Worm (Caenorhabditis elegans) whole organism, L2 larva: ENCODE results near the gene gldi-10.

Experiments used
- C34F6.9 ChIP-seq: fragments of 150-350 bp; optimal IDR thresholded peaks from 2 replicates; lab custom pipeline; 2014; ENCODE audit warnings: missing biosample characterization, missing genetic modification characterization
- R02D3.7 ChIP-seq: fragments of 150-350 bp; optimal IDR thresholded peaks from 2 replicates; lab custom pipeline; 2014; ENCODE audit warnings: missing biosample characterization, missing genetic modification characterization
- Y55F3AM.14 ChIP-seq: fragments of 200-800 bp; sonication (Bioruptor generic); optimal IDR thresholded peaks from 2 replicates; lab custom pipeline; 2018; ENCODE audit warnings: mild to moderate bottlenecking, missing genetic modification characterization, missing compliant biosample characterization
- ZK546.5 ChIP-seq: sonication (generic microtip); optimal IDR thresholded peaks from 2 replicates; lab custom pipeline; 2017; ENCODE audit warnings: missing biosample characterization, missing genetic modification characterization
- ama-1 ChIP-seq: fragments of 150-350 bp; optimal IDR thresholded peaks from 2 replicates; lab custom pipeline; 2018; ENCODE audit warnings: inconsistent platforms
- blmp-1 ChIP-seq: sonication (generic microtip); optimal IDR thresholded peaks from 2 replicates; lab custom pipeline; 2017; ENCODE audit warnings: missing genetic modification characterization, mild to moderate bottlenecking, missing compliant biosample characterization, antibody characterized with exemption, moderate library complexity; ENCODE audit not compliant: insufficient read depth
- ceh-16 ChIP-seq: fragments of 150-350 bp; optimal IDR thresholded peaks from 2 replicates; lab custom pipeline; 2014; ENCODE audit warnings: missing biosample characterization, missing genetic modification characterization
- crh-2 ChIP-seq: sonication (generic microtip); optimal IDR thresholded peaks from 2 replicates; lab custom pipeline; 2017; ENCODE audit warnings: missing biosample characterization, missing genetic modification characterization
- dmd-4 ChIP-seq: sonication (generic microtip); optimal IDR thresholded peaks from 2 replicates; lab custom pipeline; 2017; ENCODE audit warnings: missing biosample characterization, missing genetic modification characterization
- egl-27 ChIP-seq: sonication (generic microtip); optimal IDR thresholded peaks from 3 replicates; lab custom pipeline; 2017; ENCODE audit warnings: missing biosample characterization, missing genetic modification reagents, missing genetic modification characterization
- elt-1 ChIP-seq: fragments of 150-350 bp; optimal IDR thresholded peaks from 2 replicates; lab custom pipeline; 2014; ENCODE audit warnings: missing biosample characterization, missing genetic modification characterization
- elt-3 ChIP-seq: sonication (generic microtip); optimal IDR thresholded peaks from 2 replicates; lab custom pipeline; 2017; ENCODE audit warnings: missing biosample characterization, missing genetic modification characterization
- gmeb-1 ChIP-seq: fragments of 150-350 bp; optimal IDR thresholded peaks from 2 replicates; lab custom pipeline; 2014; ENCODE audit warnings: missing biosample characterization, missing genetic modification characterization
- lin-11 ChIP-seq: fragments of 150-350 bp; sonication (generic microtip); optimal IDR thresholded peaks from 2 replicates; lab custom pipeline; 2014; ENCODE audit warnings: missing biosample characterization, missing genetic modification characterization, inconsistent platforms, mixed read lengths
- lin-13 ChIP-seq: fragments of 150-350 bp; optimal IDR thresholded peaks from 2 replicates; lab custom pipeline; 2014; ENCODE audit warnings: missing biosample characterization, missing genetic modification reagents, missing genetic modification characterization
- lin-39 ChIP-seq: fragments of 150-350 bp; optimal IDR thresholded peaks from 2 replicates; lab custom pipeline; 2014; ENCODE audit warnings: missing biosample characterization, missing genetic modification reagents, missing genetic modification characterization
- lsy-2 ChIP-seq, 2 experiments: fragments of 150-350 bp in 1 of 2; sonication (generic microtip) in 1 of 2; optimal IDR thresholded peaks; 2 replicates each; lab custom pipeline; 2014 to 2017; ENCODE audit warnings: missing biosample characterization in 2 of 2, missing genetic modification characterization in 2 of 2
- mab-5 ChIP-seq: fragments of 150-350 bp; optimal IDR thresholded peaks from 2 replicates; lab custom pipeline; 2014; ENCODE audit warnings: missing biosample characterization, missing genetic modification characterization
- mbf-1 ChIP-seq: sonication (generic microtip); optimal IDR thresholded peaks from 2 replicates; lab custom pipeline; 2017; ENCODE audit warnings: missing biosample characterization, missing genetic modification characterization
- nhr-10 ChIP-seq: sonication (generic microtip); optimal IDR thresholded peaks from 2 replicates; lab custom pipeline; 2017; ENCODE audit warnings: missing biosample characterization, missing genetic modification characterization
- nhr-11 ChIP-seq: fragments of 150-350 bp; optimal IDR thresholded peaks from 2 replicates; lab custom pipeline; 2014; ENCODE audit warnings: missing biosample characterization, missing genetic modification characterization
- nhr-12 ChIP-seq: fragments of 150-350 bp; optimal IDR thresholded peaks from 2 replicates; lab custom pipeline; 2014; ENCODE audit warnings: missing biosample characterization, missing genetic modification characterization
- nhr-129 ChIP-seq: fragments of 150-350 bp; optimal IDR thresholded peaks from 2 replicates; lab custom pipeline; 2014; ENCODE audit warnings: missing biosample characterization, missing genetic modification characterization
- nhr-21 ChIP-seq: fragments of 150-350 bp; optimal IDR thresholded peaks from 2 replicates; lab custom pipeline; 2014; ENCODE audit warnings: missing biosample characterization, missing genetic modification characterization
- nhr-23 ChIP-seq: fragments of 150-350 bp; optimal IDR thresholded peaks from 2 replicates; lab custom pipeline; 2014; ENCODE audit warnings: missing biosample characterization, missing genetic modification reagents, missing genetic modification characterization
- nhr-237 ChIP-seq: fragments of 150-350 bp; optimal IDR thresholded peaks from 2 replicates; lab custom pipeline; 2014; ENCODE audit warnings: missing biosample characterization, missing genetic modification characterization
- nhr-25 ChIP-seq: fragments of 150-350 bp; sonication (generic microtip); optimal IDR thresholded peaks from 3 replicates; lab custom pipeline; 2014; ENCODE audit warnings: missing biosample characterization, missing genetic modification characterization
- nhr-6 ChIP-seq: fragments of 150-350 bp; optimal IDR thresholded peaks from 2 replicates; lab custom pipeline; 2014; ENCODE audit warnings: missing biosample characterization, missing genetic modification characterization
- nhr-77 ChIP-seq: fragments of 150-350 bp; optimal IDR thresholded peaks from 2 replicates; lab custom pipeline; 2014; ENCODE audit warnings: missing biosample characterization, missing genetic modification characterization
- sem-4 ChIP-seq: fragments of 150-350 bp; optimal IDR thresholded peaks from 2 replicates; lab custom pipeline; 2014; ENCODE audit warnings: missing biosample characterization, missing genetic modification reagents, missing genetic modification characterization
- skn-1 ChIP-seq: sonication (generic microtip); optimal IDR thresholded peaks from 2 replicates; lab custom pipeline; 2017; ENCODE audit warnings: missing biosample characterization, missing genetic modification characterization
- sma-3 ChIP-seq: sonication (generic microtip); optimal IDR thresholded peaks from 2 replicates; lab custom pipeline; 2016; ENCODE audit warnings: missing genetic modification reagents, missing genetic modification characterization, missing compliant biosample characterization
- sma-9 ChIP-seq, 2 experiments: fragments of 150-350 bp in 1 of 2; sonication (generic microtip) in 1 of 2; optimal IDR thresholded peaks; 2 replicates each; lab custom pipeline; 2014 to 2016; ENCODE audit warnings: missing genetic modification characterization in 2 of 2, mild to moderate bottlenecking in 1 of 2, missing biosample characterization in 1 of 2, missing compliant biosample characterization in 1 of 2, missing genetic modification reagents in 1 of 2, moderate library complexity in 1 of 2
- snpc-4 ChIP-seq: fragments of 150-350 bp; optimal IDR thresholded peaks from 2 replicates; lab custom pipeline; 2014; ENCODE audit warnings: missing biosample characterization, missing genetic modification characterization
- unc-39 ChIP-seq: fragments of 150-350 bp; optimal IDR thresholded peaks from 2 replicates; lab custom pipeline; 2014; ENCODE audit warnings: missing biosample characterization, missing genetic modification characterization
- unc-55 ChIP-seq: fragments of 150-350 bp; sonication (generic microtip); optimal IDR thresholded peaks from 3 replicates; lab custom pipeline; 2014; ENCODE audit warnings: missing biosample characterization, missing genetic modification reagents, missing genetic modification characterization
- unc-62 ChIP-seq: fragments of 150-350 bp; optimal IDR thresholded peaks from 2 replicates; lab custom pipeline; 2014; ENCODE audit warnings: missing biosample characterization, missing genetic modification reagents, missing genetic modification characterization
- zag-1 ChIP-seq: fragments of 150-350 bp; optimal IDR thresholded peaks from 2 replicates; lab custom pipeline; 2014; ENCODE audit warnings: missing biosample characterization, missing genetic modification characterization
- ztf-11 ChIP-seq: sonication (generic microtip); optimal IDR thresholded peaks from 2 replicates; lab custom pipeline; 2017; ENCODE audit warnings: missing biosample characterization, missing genetic modification characterization
- ztf-4 ChIP-seq: fragments of 150-350 bp; optimal IDR thresholded peaks from 2 replicates; lab custom pipeline; 2014; ENCODE audit warnings: missing biosample characterization, missing genetic modification characterization

The gldi-10 gene

DNA sequence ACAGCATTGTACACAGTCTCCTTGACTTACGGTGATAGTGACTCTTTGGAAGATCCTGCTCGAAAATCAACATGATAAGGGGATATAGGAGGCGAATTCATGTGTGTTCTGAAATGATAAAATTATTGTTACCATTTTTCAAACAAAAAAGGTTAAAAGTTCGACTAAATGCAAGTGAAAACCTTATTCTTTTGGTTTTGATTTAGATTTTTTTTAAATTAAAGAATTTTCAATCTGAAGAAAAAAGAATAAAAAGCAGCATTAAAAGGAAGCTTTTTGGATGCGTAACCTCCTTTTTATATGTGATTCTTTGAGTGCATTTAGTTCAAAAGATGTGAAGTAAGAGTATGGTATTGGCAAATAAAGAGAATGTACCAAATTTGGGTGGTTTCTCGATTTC is 36.3 kb downstream of the gldi-10 start, which contains the start of gene delm-1:
Gene delm-1, minus strand, starts transcription at position 101 of the 400 bp plus-strand sequence.
- TF ChIP-seq crh-2 (no peak), blmp-1 (tag; lab: Kevin White, UChicago) (no peak), sem-4 (tag; lab: Kevin White, UChicago) (no peak), zag-1 (tag; lab: Kevin White, UChicago) (no peak), Y55F3AM.14 (GFP tag; lab: Kevin White, UChicago) (no peak), ZK546.5 (no peak)

DNA sequence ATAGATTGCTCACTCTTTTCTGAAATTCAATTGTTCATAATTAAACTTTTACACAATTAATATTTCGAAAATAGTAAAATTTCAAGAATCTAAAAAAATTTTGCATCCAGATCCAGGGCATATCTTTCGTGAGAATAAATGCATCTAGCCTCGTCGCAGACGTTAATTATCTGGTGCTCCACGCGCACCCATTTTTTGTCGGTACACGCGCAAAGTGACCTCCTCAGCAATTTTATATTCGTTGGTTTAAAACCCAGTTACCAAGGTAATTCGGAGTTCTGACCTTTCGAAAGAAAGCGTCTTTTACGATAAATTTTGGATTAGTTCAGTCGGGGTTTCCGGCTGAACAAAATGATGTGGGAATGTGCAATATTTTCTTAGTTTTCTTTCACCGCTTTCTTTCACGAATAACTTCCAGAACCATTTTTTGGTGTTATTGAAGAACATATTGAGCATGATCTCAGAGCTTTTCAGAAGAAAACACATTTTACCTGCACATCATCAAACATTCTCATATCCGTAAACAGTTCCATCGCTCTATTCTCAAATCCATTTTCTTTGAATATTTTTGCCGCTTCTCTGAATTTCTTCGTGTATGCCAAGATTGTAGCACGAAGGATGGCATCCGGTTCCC is 41.2 kb downstream of the gldi-10 start:
- no peak for TF ChIP-seq egl-27
- TF ChIP-seq ama-1 (lab: Kevin White, UChicago): no peak
- no peak for TF ChIP-seq snpc-4
- TF ChIP-seq nhr-12 (tag; lab: Kevin White, UChicago): no peak
- TF ChIP-seq lin-11 (tag; lab: Kevin White, UChicago): no peak
- no peak for TF ChIP-seq ZK546.5
- TF ChIP-seq unc-39: no peak
- TF ChIP-seq unc-62 (GFP tag; lab: Kevin White, UChicago): no peak
- TF ChIP-seq mab-5: no peak
- TF ChIP-seq Y55F3AM.14 (GFP tag; lab: Kevin White, UChicago): no peak

DNA sequence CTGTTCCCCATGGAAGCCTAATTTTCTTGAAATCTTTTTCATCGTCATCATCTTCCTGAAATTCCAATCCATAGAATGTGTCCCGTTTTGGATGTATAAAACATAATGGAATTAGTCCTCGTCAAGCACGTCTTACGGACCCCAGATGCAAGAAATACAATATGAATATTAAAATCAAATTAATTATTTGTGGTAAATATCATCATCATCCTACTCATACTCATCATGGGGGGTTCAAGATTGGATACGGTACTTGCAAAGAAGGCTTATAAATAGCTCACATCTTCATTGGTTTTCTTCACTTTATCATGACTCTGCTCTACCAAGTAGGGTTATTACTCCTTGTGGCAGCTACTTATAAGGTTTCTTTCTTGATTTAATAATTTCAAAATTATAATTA is 45.4 kb downstream of the gldi-10 start, which contains the start of gene flp-1:
Gene flp-1, plus strand, starts transcription at position 301 of the 400 bp plus-strand sequence.
- no peak for TF ChIP-seq C34F6.9 (tag; lab: Kevin White, UChicago)

DNA sequence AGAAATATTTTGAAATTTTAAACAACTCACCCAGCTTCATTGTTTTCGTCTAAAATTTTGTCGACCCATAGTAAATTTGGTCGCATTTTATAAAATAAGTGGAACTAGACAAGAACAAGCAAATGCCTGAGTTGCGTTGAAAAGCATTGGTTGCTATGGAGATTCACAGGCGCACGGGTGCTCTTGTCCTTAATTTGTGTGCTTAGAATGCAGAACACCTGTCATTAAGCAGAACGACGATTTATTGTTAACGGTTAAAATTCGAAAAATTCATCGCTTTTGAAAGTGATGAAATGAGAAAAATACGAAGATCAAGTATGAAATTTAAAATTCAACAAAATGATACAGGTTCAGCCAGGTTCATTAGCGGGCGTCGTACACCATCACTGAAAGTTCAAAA is 47.1 kb downstream of the gldi-10 start, which contains the start of gene daf-10:
Gene daf-10, minus strand, starts transcription at position 101 of the 400 bp plus-strand sequence.
- no peak for TF ChIP-seq ztf-11 (tag; lab: Kevin White, UChicago)
- no peak for TF ChIP-seq lsy-2 (tag; optimal IDR thresholded peaks at IDR 0.05; lab: Kevin White, UChicago)
- TF ChIP-seq unc-62 (GFP tag; lab: Kevin White, UChicago): no peak
- no peak for TF ChIP-seq elt-3
- no peak for TF ChIP-seq nhr-10 (tag; lab: Kevin White, UChicago)
- TF ChIP-seq sma-9 (GFP tag; optimal IDR thresholded peaks at IDR 0.05; lab: Kevin White, UChicago): no peak
- no peak for TF ChIP-seq sma-9 (tag; optimal IDR thresholded peaks at IDR 0.05; lab: Kevin White, UChicago)
- no peak for TF ChIP-seq lin-11 (tag; lab: Kevin White, UChicago)
- TF ChIP-seq nhr-129 (tag; lab: Kevin White, UChicago): no peak
- no peak for TF ChIP-seq mab-5
- TF ChIP-seq sem-4 (tag; lab: Kevin White, UChicago): no peak
- no peak for TF ChIP-seq lin-39 (tag; lab: Kevin White, UChicago)
- no peak for TF ChIP-seq ama-1 (lab: Kevin White, UChicago)
- no peak for TF ChIP-seq elt-1 (tag; lab: Kevin White, UChicago)
- no peak for TF ChIP-seq nhr-12 (tag; lab: Kevin White, UChicago)
- TF ChIP-seq nhr-23 (tag; lab: Kevin White, UChicago): no peak
- no peak for TF ChIP-seq Y55F3AM.14 (GFP tag; lab: Kevin White, UChicago)
- no peak for TF ChIP-seq unc-55 (GFP tag; lab: Kevin White, UChicago)
- no peak for TF ChIP-seq R02D3.7 (tag; lab: Kevin White, UChicago)

DNA sequence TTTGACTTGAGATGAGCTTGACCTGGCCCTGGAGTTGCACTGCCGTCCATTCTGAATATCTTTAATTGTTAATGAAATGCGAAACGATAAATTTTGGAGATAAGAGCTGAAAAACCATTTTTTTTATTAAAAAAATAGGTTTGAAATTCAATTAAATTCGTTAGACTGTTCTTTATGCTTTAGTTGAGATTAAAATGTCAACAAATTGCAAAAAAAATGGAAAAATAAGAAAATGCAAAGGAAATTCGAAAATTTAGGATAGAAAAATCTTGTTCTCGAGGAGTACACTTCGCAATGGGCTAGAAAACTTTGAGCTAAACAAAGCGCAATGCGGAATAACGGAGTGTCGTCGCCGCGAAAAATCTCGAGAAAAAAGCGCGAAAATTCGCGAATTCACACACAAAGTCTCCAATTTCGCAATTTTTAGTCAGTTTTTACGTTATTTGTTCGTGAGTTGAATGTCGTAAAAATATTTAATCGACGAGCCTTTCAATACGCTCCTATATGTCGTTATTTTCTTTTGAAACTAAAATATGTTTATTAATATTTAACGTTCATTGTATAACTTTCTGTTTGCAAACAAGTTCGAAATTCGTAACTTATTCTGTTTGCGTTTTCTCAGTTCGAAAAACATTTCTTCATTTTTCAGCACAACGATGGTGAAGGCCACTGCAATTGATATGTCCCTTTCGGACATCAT is 47.9 kb downstream of the gldi-10 start, which contains the start of the genes rpb-12 and aly-2:
Gene rpb-12, minus strand, starts transcription at position 51 of the 700 bp plus-strand sequence.
Gene aly-2, plus strand, starts transcription at position 650 of the 700 bp plus-strand sequence.
- TF ChIP-seq lsy-2 (tag; optimal IDR thresholded peaks at IDR 0.05; lab: Kevin White, UChicago) (peak; percentile 35 to 73), skn-1 (tag; lab: Kevin White, UChicago) (no peak), nhr-77 (no peak), nhr-12 (tag; lab: Kevin White, UChicago) (no peak), ztf-11 (tag; lab: Kevin White, UChicago) (no peak), nhr-6 (tag; lab: Kevin White, UChicago) (peak; percentile 45), Y55F3AM.14 (GFP tag; lab: Kevin White, UChicago) (no peak), gmeb-1 (peak; percentile 60), unc-55 (GFP tag; lab: Kevin White, UChicago) (peak; percentile 85), unc-62 (GFP tag; lab: Kevin White, UChicago) (no peak), R02D3.7 (tag; lab: Kevin White, UChicago) (no peak), elt-3 (no peak), nhr-25 (no peak), nhr-11 (tag; lab: Kevin White, UChicago) (no peak), mbf-1 (tag; lab: Kevin White, UChicago) (no peak), nhr-129 (tag; lab: Kevin White, UChicago) (peak; percentile 62), ceh-16 (tag; lab: Kevin White, UChicago) (no peak), ztf-4 (tag; lab: Kevin White, UChicago) (no peak), crh-2 (peak; percentile 65), lin-11 (tag; lab: Kevin White, UChicago) (peak; percentile 35), elt-1 (tag; lab: Kevin White, UChicago) (no peak), C34F6.9 (tag; lab: Kevin White, UChicago) (peak; percentile 75), dmd-4 (no peak), zag-1 (tag; lab: Kevin White, UChicago) (no peak), sem-4 (tag; lab: Kevin White, UChicago) (peak; percentile 39), lin-13 (GFP tag; lab: Kevin White, UChicago) (peak; percentile 57), sma-3 (GFP tag; lab: Kevin White, UChicago) (peak; percentile 9), nhr-237 (tag; lab: Kevin White, UChicago) (no peak), lin-39 (tag; lab: Kevin White, UChicago) (no peak), nhr-21 (tag; lab: Kevin White, UChicago) (no peak)
